Worm (Caenorhabditis elegans) whole organism, young adult: Measurements from ENCODE around the gene rnh-1.2.

Experiments used
- B0336.3 ChIP-seq: fragments of 200-800 bp; sonication (Bioruptor generic); IDR thresholded peaks from 2 replicates; pipeline ENCODE4 v1.3.6; 2022; ENCODE audit warnings: missing genetic modification characterization, missing compliant biosample characterization
- K11D2.4 ChIP-seq: fragments of 200-800 bp; sonication (Bioruptor generic); IDR thresholded peaks from 2 replicates; pipeline ENCODE4 v1.3.6; 2022; ENCODE audit warnings: missing genetic modification reagents, missing genetic modification characterization, missing compliant biosample characterization
- T26A5.8 ChIP-seq: sonication (generic microtip); optimal IDR thresholded peaks from 2 replicates; lab custom pipeline; 2016; ENCODE audit warnings: missing genetic modification characterization, missing compliant biosample characterization
- nhr-27 ChIP-seq: fragments of 200-800 bp; sonication (Bioruptor generic); optimal IDR thresholded peaks from 2 replicates; lab custom pipeline; 2018; ENCODE audit warnings: mild to moderate bottlenecking, missing genetic modification characterization, moderate library complexity, missing compliant biosample characterization
- pha-4 ChIP-seq: fragments of 150-350 bp; sonication (generic microtip); optimal IDR thresholded peaks from 2 replicates; lab custom pipeline; 2014; ENCODE audit warnings: missing biosample characterization, missing genetic modification reagents, missing genetic modification characterization
- snpc-1.1 ChIP-seq: sonication (generic microtip); optimal IDR thresholded peaks from 2 replicates; lab custom pipeline; 2017; ENCODE audit warnings: missing genetic modification characterization, mild to moderate bottlenecking, missing compliant biosample characterization, antibody characterized with exemption, moderate library complexity, missing genotype, missing genetic modification reagents; ENCODE audit not compliant: insufficient read depth
- snpc-1.3 ChIP-seq: sonication (generic microtip); optimal IDR thresholded peaks from 2 replicates; lab custom pipeline; 2017; ENCODE audit warnings: missing genetic modification characterization, mild to moderate bottlenecking, missing compliant biosample characterization, antibody characterized with exemption, moderate library complexity, missing genotype, missing genetic modification reagents; ENCODE audit not compliant: insufficient read depth

ce11 chrII:9841985-9842505, at the start of gene rnh-1.2:
- TF ChIP-seq snpc-1.1 (no peak), T26A5.8 (tag; lab: Kevin White, UChicago) (no peak), snpc-1.3 (no peak), nhr-27 (no peak), pha-4 (tag; lab: Kevin White, UChicago) (no peak), K11D2.4 (no peak), B0336.3 (no peak)
